Fruit fly (Drosophila melanogaster) whole organism, wandering third instar larva: ENCODE measurements around the gene CG15865.

ENCODE experiments used
- Myc ChIP-seq: fragments of >200 bp; optimal IDR thresholded peaks from 2 replicates; lab custom pipeline; 2017
- Rel ChIP-seq, 2 experiments: fragments of 200-800 bp; sonication (Bioruptor generic) in 1 of 2; optimal IDR thresholded peaks; 2 replicates in 1 of 2; 3 replicates in 1 of 2; lab custom pipeline; 2016 to 2019; ENCODE audit warnings: mild to moderate bottlenecking in 2 of 2, missing biosample characterization in 2 of 2, missing genetic modification characterization in 2 of 2, moderate library complexity in 1 of 2
- br ChIP-seq: fragments of 200-800 bp; sonication (Bioruptor generic); optimal IDR thresholded peaks from 2 replicates; lab custom pipeline; 2016; ENCODE audit warnings: missing biosample characterization, missing genetic modification characterization
- brk ChIP-seq: fragments of 200-800 bp; sonication (Bioruptor generic); optimal IDR thresholded peaks from 2 replicates; lab custom pipeline; 2016; ENCODE audit warnings: missing biosample characterization, mild to moderate bottlenecking, missing genetic modification characterization
- foxo ChIP-seq, 2 experiments: fragments of 200-800 bp; sonication (Bioruptor generic); optimal IDR thresholded peaks; 2 replicates in 1 of 2; 3 replicates in 1 of 2; lab custom pipeline; 2016 to 2017; ENCODE audit warnings: missing biosample characterization in 2 of 2, missing genetic modification characterization in 2 of 2
- h ChIP-seq: fragments of 200-800 bp; sonication (Bioruptor generic); optimal IDR thresholded peaks from 3 replicates; lab custom pipeline; 2016; ENCODE audit warnings: missing biosample characterization, mild to moderate bottlenecking, missing genetic modification characterization
- jim ChIP-seq: fragments of 175-275, 200-325 bp; sonication (Bioruptor generic); optimal IDR thresholded peaks from 2 replicates; lab custom pipeline; 2016; ENCODE audit warnings: missing biosample characterization, mild to moderate bottlenecking, missing genetic modification characterization
- pan ChIP-seq: fragments of >200 bp; optimal IDR thresholded peaks from 2 replicates; lab custom pipeline; 2017
- psq ChIP-seq: fragments of 200-800 bp; sonication (Bioruptor generic); optimal IDR thresholded peaks from 3 replicates; lab custom pipeline; 2017; ENCODE audit warnings: missing biosample characterization, mild to moderate bottlenecking, missing genetic modification characterization, moderate library complexity
- usp ChIP-seq: fragments of >200 bp; optimal IDR thresholded peaks from 2 replicates; lab custom pipeline; 2017; ENCODE audit warnings: missing biosample characterization, missing genetic modification characterization

- no peak for TF ChIP-seq Myc (lab: Kevin White, UChicago)
- TF ChIP-seq foxo (GFP tag; optimal IDR thresholded peaks at IDR 0.05; lab: Kevin White, UChicago): no peak
- no peak for TF ChIP-seq psq (GFP tag; lab: Kevin White, UChicago)
- TF ChIP-seq usp (GFP tag; lab: Kevin White, UChicago): no peak
- TF ChIP-seq h (GFP tag; lab: Kevin White, UChicago): no peak
- no peak for TF ChIP-seq jim (GFP tag; lab: Kevin White, UChicago)
- no peak for TF ChIP-seq pan (lab: Kevin White, UChicago)
- no peak for TF ChIP-seq Rel (GFP tag; optimal IDR thresholded peaks at IDR 0.05; lab: Kevin White, UChicago)
- TF ChIP-seq Rel (tag; optimal IDR thresholded peaks at IDR 0.05; lab: Kevin White, UChicago): no peak
- no peak for TF ChIP-seq brk
- TF ChIP-seq br (GFP tag; lab: Kevin White, UChicago): no peak
These were observed 10.3 kb upstream of the CG15865 start for dm6 chrX:16674538-16674937.
